Fruit fly (Drosophila melanogaster) whole organism, adult: ENCODE measurements around the gene TotE.

Experiments used
- CG12768 ChIP-seq: fragments of 200-800 bp; sonication (Bioruptor generic); optimal IDR thresholded peaks from 2 replicates; lab custom pipeline; 2017; ENCODE audit warnings: missing biosample characterization, missing genetic modification characterization, mild to moderate bottlenecking, moderate library complexity, missing genetic modification reagents
- CG5204 ChIP-seq: fragments of 200-800 bp; sonication (Bioruptor generic); optimal IDR thresholded peaks from 2 replicates; lab custom pipeline; 2016; ENCODE audit warnings: missing biosample characterization, missing genetic modification characterization
- CG7101 ChIP-seq: fragments of 200-800 bp; sonication (Bioruptor generic); optimal IDR thresholded peaks from 2 replicates; lab custom pipeline; 2018; ENCODE audit warnings: missing biosample characterization, mild to moderate bottlenecking, missing genetic modification characterization, moderate library complexity
- bab1 ChIP-seq: fragments of 200-800 bp; sonication (Bioruptor generic); optimal IDR thresholded peaks from 3 replicates; lab custom pipeline; 2019; ENCODE audit warnings: missing biosample characterization, mild to moderate bottlenecking, missing genetic modification characterization, moderate library complexity
- cic ChIP-seq: fragments of 200-800 bp; sonication (Bioruptor generic); optimal IDR thresholded peaks from 2 replicates; lab custom pipeline; 2017; ENCODE audit warnings: missing biosample characterization, mild to moderate bottlenecking, missing genetic modification characterization, moderate library complexity
- ovo ChIP-seq: fragments of 200-800 bp; sonication (Bioruptor generic); optimal IDR thresholded peaks from 2 replicates; lab custom pipeline; 2016; ENCODE audit warnings: missing biosample characterization, missing genetic modification characterization
- toe ChIP-seq: fragments of 200-800 bp; sonication (Bioruptor generic); optimal IDR thresholded peaks from 2 replicates; lab custom pipeline; 2016; ENCODE audit warnings: missing biosample characterization, missing genetic modification characterization

DNA sequence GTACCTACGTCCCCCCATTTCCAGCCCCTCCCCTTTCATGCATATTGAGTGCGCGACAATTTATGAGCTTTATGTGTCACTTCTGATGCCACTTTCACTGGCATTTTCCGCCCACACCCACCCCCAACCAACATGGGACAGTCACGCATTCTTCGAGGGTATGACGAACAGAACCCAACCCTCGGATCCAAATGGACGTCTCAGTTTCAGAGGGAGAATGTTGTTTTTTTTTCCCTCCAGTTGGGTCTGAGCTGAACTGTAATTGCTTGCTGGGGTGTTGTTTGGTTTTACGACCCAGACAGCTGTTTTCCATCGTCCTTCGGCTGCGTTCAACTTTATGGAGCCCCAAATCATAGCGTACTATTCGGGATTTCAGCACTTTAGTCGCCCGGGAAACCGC, 10.5 kb upstream of the TotE start:
- TF ChIP-seq bab1 (no peak), CG5204 (no peak), ovo (no peak), cic (GFP tag; lab: Kevin White, UChicago) (no peak), CG7101 (tag; lab: Kevin White, UChicago) (no peak), CG12768 (GFP tag; lab: Kevin White, UChicago) (no peak), toe (GFP tag; lab: Kevin White, UChicago) (no peak)
